Fruit fly (Drosophila melanogaster): Measurements from ENCODE around the gene Scsalpha1.

Gene Scsalpha1

dm6 chr3L:3816254-3816653 is 2.2 kb downstream of the Scsalpha1 start, which contains the start of gene Acp63F:
Gene Acp63F (minus strand): TSS chr3L:3816354.
- TF ChIP-seq jigr1 (GFP tag; IDR thresholded peaks at IDR 0.05), result no peak
- no peak for TF ChIP-seq rib (GFP tag; IDR thresholded peaks at IDR 0.05)
- no peak for TF ChIP-seq Max (GFP tag; optimal IDR thresholded peaks at IDR 0.05)
- no peak for TF ChIP-seq Ssrp (tag; optimal IDR thresholded peaks at IDR 0.05)
- TF ChIP-seq gcm2 (GFP tag; optimal IDR thresholded peaks at IDR 0.05), result no peak
- no peak for TF ChIP-seq sim (GFP tag; IDR thresholded peaks at IDR 0.05)
- TF ChIP-seq CG11398 (GFP tag; optimal IDR thresholded peaks at IDR 0.05), result no peak
- no peak for TF ChIP-seq CG11247 (GFP tag; IDR thresholded peaks at IDR 0.05)
- TF ChIP-seq onecut (GFP tag; IDR thresholded peaks at IDR 0.05), result no peak
- no peak for TF ChIP-seq sisA (GFP tag; IDR thresholded peaks at IDR 0.05)
- TF ChIP-seq CG7745 (tag; optimal IDR thresholded peaks at IDR 0.05), result no peak
- no peak for TF ChIP-seq nmo (GFP tag; optimal IDR thresholded peaks at IDR 0.05)
- no peak for TF ChIP-seq CG2129 (GFP tag; IDR thresholded peaks at IDR 0.05; ENCODE audit: partially characterized antibody)
- no peak for TF ChIP-seq CG11723 (GFP tag; optimal IDR thresholded peaks at IDR 0.05)
- no peak for TF ChIP-seq Gug (GFP tag; IDR thresholded peaks at IDR 0.05)
- TF ChIP-seq fru (optimal IDR thresholded peaks at IDR 0.05), result no peak
- TF ChIP-seq Dll (GFP tag; IDR thresholded peaks at IDR 0.05; ENCODE audit: partially characterized antibody), result no peak
- no peak for TF ChIP-seq exex (tag; optimal IDR thresholded peaks at IDR 0.05)

dm6 chr3L:3816772-3817483 is 2.9 kb downstream of the Scsalpha1 start:
- no peak for TF ChIP-seq slp2 (GFP tag; optimal IDR thresholded peaks at IDR 0.05)
- TF ChIP-seq ken (GFP tag; IDR thresholded peaks at IDR 0.05), result no peak
- TF ChIP-seq CG18599 (GFP tag; optimal IDR thresholded peaks at IDR 0.05), result peak; percentile 28
- TF ChIP-seq Tbp (GFP tag; optimal IDR thresholded peaks at IDR 0.05), result no peak
- no peak for TF ChIP-seq CG1602 (GFP tag; optimal IDR thresholded peaks at IDR 0.05)
- no peak for TF ChIP-seq CG43689 (GFP tag; IDR thresholded peaks at IDR 0.05)
- no peak for TF ChIP-seq unc-4 (GFP tag; IDR thresholded peaks at IDR 0.05; ENCODE audit: partially characterized antibody)
- peak in 1 of 2 experiments; percentile 89 for TF ChIP-seq Hr78 (GFP tag; optimal IDR thresholded peaks at IDR 0.05)
- peak; percentile 8 for TF ChIP-seq CG17359 (tag; optimal IDR thresholded peaks at IDR 0.05)
- TF ChIP-seq Rx (GFP tag; IDR thresholded peaks at IDR 0.05), result no peak
- no peak for TF ChIP-seq CG7928 (GFP tag; optimal IDR thresholded peaks at IDR 0.05)
- TF ChIP-seq Sox100B (GFP tag; optimal IDR thresholded peaks at IDR 0.05), result peak; percentile 30
- no peak for TF ChIP-seq CG3065 (GFP tag; optimal IDR thresholded peaks at IDR 0.05)
- TF ChIP-seq hth (optimal IDR thresholded peaks at IDR 0.05), result no peak
- no peak for TF ChIP-seq CG13624 (GFP tag; optimal IDR thresholded peaks at IDR 0.05)
- peak; percentile 74 for TF ChIP-seq sd (tag; optimal IDR thresholded peaks at IDR 0.05)
- peak; percentile 1 for TF ChIP-seq CG6813 (GFP tag; optimal IDR thresholded peaks at IDR 0.05)
- TF ChIP-seq CG2889 (GFP tag; IDR thresholded peaks at IDR 0.05), result no peak
- no peak for TF ChIP-seq Xrp1 (GFP tag; IDR thresholded peaks at IDR 0.05)
- peak; percentile 48 for TF ChIP-seq Med (GFP tag)
- no peak for TF ChIP-seq Xbp1 (GFP tag; optimal IDR thresholded peaks at IDR 0.05)
- peak; percentile 27 for TF ChIP-seq CG17802 (tag; optimal IDR thresholded peaks at IDR 0.05)
- no peak for TF ChIP-seq Dip2 (GFP tag; IDR thresholded peaks at IDR 0.05)
- peak; percentile 46 for TF ChIP-seq Asciz (GFP tag; optimal IDR thresholded peaks at IDR 0.05)
- no peak for TF ChIP-seq eyg (GFP tag; optimal IDR thresholded peaks at IDR 0.05)
- peak; percentile 24 for TF ChIP-seq HHEX (GFP tag; optimal IDR thresholded peaks at IDR 0.05)
- peak; percentile 16 for TF ChIP-seq kni (GFP tag; optimal IDR thresholded peaks at IDR 0.05)
- no peak for TF ChIP-seq Lpt (GFP tag; optimal IDR thresholded peaks at IDR 0.05)
- TF ChIP-seq CG5180 (GFP tag; optimal IDR thresholded peaks at IDR 0.05), result peak; percentile 25
- no peak for TF ChIP-seq gsb (GFP tag; IDR thresholded peaks at IDR 0.05)
- no peak for TF ChIP-seq pho (GFP tag; optimal IDR thresholded peaks at IDR 0.05)
- TF ChIP-seq Fer1 (GFP tag; optimal IDR thresholded peaks at IDR 0.05), result peak; percentile 40
- TF ChIP-seq CG15696 (tag; optimal IDR thresholded peaks at IDR 0.05), result peak; percentile 4

Measured in whole organism, embryonic.